Worm (Caenorhabditis elegans) whole organism, late embryonic: Measurements from ENCODE around the gene col-132.

Experiments
- C08G9.2 ChIP-seq: sonication (generic microtip); optimal IDR thresholded peaks from 2 replicates; lab custom pipeline; 2016; ENCODE audit warnings: mild to moderate bottlenecking, missing genetic modification characterization, moderate library complexity, missing compliant biosample characterization
- ceh-9 ChIP-seq: sonication (generic microtip); optimal IDR thresholded peaks from 2 replicates; lab custom pipeline; 2016; ENCODE audit warnings: mild to moderate bottlenecking, missing genetic modification characterization, inconsistent platforms, missing compliant biosample characterization
- eyg-1 ChIP-seq: sonication (generic microtip); optimal IDR thresholded peaks from 2 replicates; lab custom pipeline; 2016; ENCODE audit warnings: missing genotype, missing genetic modification characterization, missing compliant biosample characterization
- fkh-10 ChIP-seq: fragments of 150-350 bp; optimal IDR thresholded peaks from 2 replicates; lab custom pipeline; 2014; ENCODE audit warnings: missing biosample characterization, missing genetic modification reagents, missing genetic modification characterization
- pha-4 ChIP-seq: fragments of 150-350 bp; optimal IDR thresholded peaks from 2 replicates; lab custom pipeline; 2018; ENCODE audit warnings: missing biosample characterization, missing genetic modification reagents, missing genetic modification characterization
- pqm-1 ChIP-seq: sonication (generic microtip); optimal IDR thresholded peaks from 2 replicates; lab custom pipeline; 2016; ENCODE audit warnings: missing genetic modification characterization, missing compliant biosample characterization
- ztf-16 ChIP-seq: sonication (generic microtip); optimal IDR thresholded peaks from 2 replicates; lab custom pipeline; 2017; ENCODE audit warnings: missing genetic modification characterization, missing compliant biosample characterization

ce11 chrIV:13127720-13128119 is 36.9 kb upstream of the col-132 start:
- TF ChIP-seq fkh-10 (GFP tag; lab: Kevin White, UChicago) (no peak), pha-4 (tag; lab: Kevin White, UChicago) (no peak), ceh-9 (tag; lab: Kevin White, UChicago) (no peak), eyg-1 (no peak), pqm-1 (tag; lab: Kevin White, UChicago) (no peak), C08G9.2 (tag; lab: Kevin White, UChicago) (no peak), ztf-16 (tag; lab: Kevin White, UChicago) (no peak)
